Worm (Caenorhabditis elegans): ENCODE results near the gene T08G5.3.

- TF ChIP-seq snpc-4 (tag; optimal IDR thresholded peaks at IDR 0.05), result no peak
- TF ChIP-seq unc-62 (GFP tag; optimal IDR thresholded peaks at IDR 0.05), result no peak
- no peak for TF ChIP-seq lin-32 (GFP tag; optimal IDR thresholded peaks at IDR 0.05)
- no peak for TF ChIP-seq unc-39 (tag; optimal IDR thresholded peaks at IDR 0.05)
Measured at ce11 chrV:14069899-14070298, 42.6 kb upstream of the T08G5.3 start.
